Worm (Caenorhabditis elegans) whole organism, young adult: ENCODE results near the gene W03A5.1.

Experiments used
- F37B4.10 ChIP-seq: fragments of 200-800 bp; sonication (Bioruptor generic); IDR thresholded peaks from 2 replicates; pipeline ENCODE4 v1.3.6; 2022; ENCODE audit warnings: missing genetic modification characterization, missing compliant biosample characterization
- F57C9.4 ChIP-seq: sonication (generic microtip); optimal IDR thresholded peaks from 2 replicates; lab custom pipeline; 2017; ENCODE audit warnings: mild to moderate bottlenecking, missing genetic modification characterization, missing compliant biosample characterization
- Y53G8AR.9 ChIP-seq: fragments of 200-800 bp; sonication (Bioruptor generic); conservative IDR thresholded peaks from 2 replicates; pipeline ENCODE4 v1.3.6; 2022; ENCODE audit warnings: missing genetic modification reagents, missing genetic modification characterization, missing compliant biosample characterization
- Y95B8A.8 ChIP-seq: fragments of 200-800 bp; sonication (Bioruptor generic); IDR thresholded peaks from 2 replicates; pipeline ENCODE4 v1.3.6; 2022; ENCODE audit warnings: missing genetic modification reagents, missing genetic modification characterization, missing compliant biosample characterization
- ZK185.1 ChIP-seq: sonication (generic microtip); optimal IDR thresholded peaks from 2 replicates; lab custom pipeline; 2016; ENCODE audit warnings: mild to moderate bottlenecking, missing genetic modification characterization, missing compliant biosample characterization; ENCODE audit not compliant: poor library complexity, severe bottlenecking
- bed-1 ChIP-seq: fragments of 200-800 bp; sonication (Bioruptor generic); IDR thresholded peaks from 2 replicates; pipeline ENCODE4 v1.3.6; 2022; ENCODE audit warnings: missing genetic modification reagents, missing genetic modification characterization, missing compliant biosample characterization
- fkh-3 ChIP-seq: sonication (generic microtip); optimal IDR thresholded peaks from 2 replicates; lab custom pipeline; 2016; ENCODE audit warnings: mild to moderate bottlenecking, missing genetic modification characterization, missing compliant biosample characterization
- let-526 ChIP-seq: fragments of 200-800 bp; sonication (Bioruptor generic); IDR thresholded peaks from 2 replicates; pipeline ENCODE4 v1.3.6; 2022; ENCODE audit warnings: missing genetic modification reagents, missing genetic modification characterization, missing compliant biosample characterization
- nfya-1 ChIP-seq: sonication (generic microtip); optimal IDR thresholded peaks from 2 replicates; lab custom pipeline; 2017; ENCODE audit warnings: antibody characterized with exemption, missing compliant biosample characterization, missing genetic modification characterization, borderline replicate concordance; ENCODE audit not compliant: insufficient read depth
- pha-4 ChIP-seq: fragments of 150-350 bp; sonication (generic microtip); optimal IDR thresholded peaks from 2 replicates; lab custom pipeline; 2014; ENCODE audit warnings: missing biosample characterization, missing genetic modification reagents, missing genetic modification characterization
- rcor-1 ChIP-seq: fragments of 200-800 bp; sonication (Bioruptor generic); IDR thresholded peaks from 2 replicates; pipeline ENCODE4 v1.3.6; 2022; ENCODE audit warnings: missing genetic modification reagents, missing genetic modification characterization, missing compliant biosample characterization
- unc-62 ChIP-seq: fragments of 150-350 bp; optimal IDR thresholded peaks from 2 replicates; lab custom pipeline; 2014; ENCODE audit warnings: missing biosample characterization, missing genetic modification reagents, missing genetic modification characterization

- TF ChIP-seq bed-1 (GFP tag; lab: Robert Waterston, UW), result no peak
- TF ChIP-seq unc-62 (GFP tag; lab: Kevin White, UChicago), result no peak
- no peak for TF ChIP-seq Y53G8AR.9 (GFP tag; lab: Robert Waterston, UW)
- TF ChIP-seq fkh-3, result no peak
- TF ChIP-seq F37B4.10 (GFP tag; lab: Robert Waterston, UW), result no peak
- TF ChIP-seq nfya-1 (tag; lab: Kevin White, UChicago), result no peak
- TF ChIP-seq pha-4 (tag; lab: Kevin White, UChicago), result no peak
- no peak for TF ChIP-seq rcor-1 (GFP tag; lab: Robert Waterston, UW)
- TF ChIP-seq ZK185.1 (tag; lab: Kevin White, UChicago), result no peak
- no peak for TF ChIP-seq F57C9.4 (tag; lab: Kevin White, UChicago)
- no peak for TF ChIP-seq let-526 (GFP tag; lab: Robert Waterston, UW)
- TF ChIP-seq Y95B8A.8 (GFP tag; lab: Robert Waterston, UW), result no peak
Measured at ce11 chrIII:5389365-5389764, 18.3 kb upstream of the W03A5.1 start.
